Fruit fly (Drosophila melanogaster) S2 (cell line): ENCODE results near the gene Vha16-3.

Experiments used
- CG8478 ChIP-seq: fragments of >200 bp; optimal IDR thresholded peaks from 2 replicates; lab custom pipeline; 2018
- CTCF ChIP-seq, 2 experiments: fragments of >200 bp; optimal IDR thresholded peaks; 2 replicates each; lab custom pipeline; 2018

dm6 chr3L:11444169-11444568, 28.9 kb upstream of the Vha16-3 start:
- no peak for TF ChIP-seq CTCF (optimal IDR thresholded peaks at IDR 0.05; lab: Kevin White, UChicago)
- no peak for TF ChIP-seq CG8478 (lab: Kevin White, UChicago)
